Fruit fly (Drosophila melanogaster): ENCODE results near the gene Drsl3.

Drsl3 gene

DNA sequence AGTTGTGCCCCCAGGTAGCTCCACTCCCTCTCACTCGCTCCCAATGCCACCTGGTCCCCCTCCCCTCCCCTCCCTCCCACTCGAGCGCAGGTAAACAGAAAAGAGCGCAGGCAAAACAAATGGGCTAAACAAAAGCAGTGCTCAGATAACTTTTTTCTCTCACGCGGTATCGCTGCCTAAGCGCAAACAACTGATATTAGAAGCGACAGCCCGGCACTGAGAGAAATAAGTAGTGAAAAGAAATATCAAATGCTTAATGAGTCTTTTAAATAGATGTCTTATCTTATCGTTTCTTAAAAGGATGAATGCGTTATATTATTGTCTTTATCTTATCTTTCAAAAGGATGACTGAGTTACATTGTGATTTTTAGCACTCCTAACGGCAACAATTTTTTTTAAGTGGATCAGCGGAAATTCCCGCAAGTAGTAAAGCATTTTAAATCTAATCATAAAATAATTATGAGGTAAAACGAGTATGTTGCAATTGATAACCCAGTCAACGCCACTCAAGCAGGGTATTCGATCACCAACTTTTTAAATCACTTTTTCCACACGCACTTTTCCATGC is 13.5 kb upstream of the Drsl3 start (continued):
- TF ChIP-seq CG11085 (GFP tag; IDR thresholded peaks at IDR 0.05) (peak; percentile 68), CG15269 (tag; optimal IDR thresholded peaks at IDR 0.05) (peak; percentile 96), CG17912 (GFP tag; optimal IDR thresholded peaks at IDR 0.05) (peak; percentile 36), ro (GFP tag; IDR thresholded peaks at IDR 0.05) (peak; percentile 82), CG4617 (GFP tag; optimal IDR thresholded peaks at IDR 0.05; ENCODE audit: borderline replicate concordance) (peak; percentile 69), CG31388 (GFP tag; optimal IDR thresholded peaks at IDR 0.05) (peak; percentile 85), CG42726 (GFP tag; IDR thresholded peaks at IDR 0.05; ENCODE audit: partially characterized antibody) (no peak), HLH54F (GFP tag; optimal IDR thresholded peaks at IDR 0.05) (peak; percentile 84), CG33557 (GFP tag; optimal IDR thresholded peaks at IDR 0.05) (peak; percentile 68), Tbp (GFP tag; optimal IDR thresholded peaks at IDR 0.05) (no peak), CG4328 (GFP tag; optimal IDR thresholded peaks at IDR 0.05) (peak; percentile 79), eve (GFP tag; optimal IDR thresholded peaks at IDR 0.05) (peak in 1 of 2 experiments; percentile 96), CG3065 (GFP tag; optimal IDR thresholded peaks at IDR 0.05) (peak; percentile 69), CG16863 (GFP tag; optimal IDR thresholded peaks at IDR 0.05) (peak; percentile 88), Hr78 (GFP tag; optimal IDR thresholded peaks at IDR 0.05) (peak in 1 of 2 experiments; percentile 41), CG2199 (GFP tag; IDR thresholded peaks at IDR 0.05) (peak; percentile 77; the same call in 2 of the 3 replicates), CG7987 (GFP tag; optimal IDR thresholded peaks at IDR 0.05) (peak; percentile 76), Six4 (GFP tag; optimal IDR thresholded peaks at IDR 0.05) (peak; percentile 89), CG18476 (GFP tag; optimal IDR thresholded peaks at IDR 0.05) (peak; percentile 83), Hr39 (optimal IDR thresholded peaks at IDR 0.05) (no peak), insv (GFP tag; optimal IDR thresholded peaks at IDR 0.05) (peak in 1 of 2 experiments; percentile 27), oc (tag; optimal IDR thresholded peaks at IDR 0.05) (peak; percentile 88), tx (GFP tag; optimal IDR thresholded peaks at IDR 0.05) (peak; percentile 85), Drgx (GFP tag; IDR thresholded peaks at IDR 0.05) (peak; percentile 73), grau (tag; optimal IDR thresholded peaks at IDR 0.05) (peak; percentile 93), CG13123 (GFP tag; optimal IDR thresholded peaks at IDR 0.05) (peak; percentile 72), grn (GFP tag; optimal IDR thresholded peaks at IDR 0.05) (peak; percentile 91), nerfin-2 (GFP tag; IDR thresholded peaks at IDR 0.05; ENCODE audit: partially characterized antibody) (no peak), CG6254 (GFP tag; optimal IDR thresholded peaks at IDR 0.05) (peak; percentile 87), lov (optimal IDR thresholded peaks at IDR 0.05) (no peak), lov (GFP tag; IDR thresholded peaks at IDR 0.05) (peak; percentile 40; the same call in 1 of the 3 replicates), Mrtf (GFP tag; IDR thresholded peaks at IDR 0.05) (peak; percentile 86), CG6791 (GFP tag; IDR thresholded peaks at IDR 0.05; ENCODE audit: partially characterized antibody) (no peak; the same call in 2 of the 3 replicates), chm (GFP tag; IDR thresholded peaks at IDR 0.05) (peak; percentile 90), CG7786 (GFP tag; optimal IDR thresholded peaks at IDR 0.05) (peak; percentile 86), Max (GFP tag; optimal IDR thresholded peaks at IDR 0.05) (peak; percentile 89), inv (GFP tag; IDR thresholded peaks at IDR 0.05; ENCODE audit: partially characterized antibody) (no peak), CoRest (tag; optimal IDR thresholded peaks at IDR 0.05) (peak; percentile 93), sob (GFP tag; IDR thresholded peaks at IDR 0.05) (peak; percentile 94), gcm (GFP tag; optimal IDR thresholded peaks at IDR 0.05) (peak; percentile 93), fd3F (GFP tag; optimal IDR thresholded peaks at IDR 0.05) (peak; percentile 92), CG1602 (GFP tag; optimal IDR thresholded peaks at IDR 0.05) (peak; percentile 90), CG15514 (GFP tag; optimal IDR thresholded peaks at IDR 0.05) (peak; percentile 86), sd (tag; optimal IDR thresholded peaks at IDR 0.05) (peak; percentile 81), ATbp (GFP tag; optimal IDR thresholded peaks at IDR 0.05) (peak; percentile 91), CG7556 (GFP tag; optimal IDR thresholded peaks at IDR 0.05) (peak; percentile 92), vfl (GFP tag; optimal IDR thresholded peaks at IDR 0.05) (peak; percentile 73), Dip3 (GFP tag; optimal IDR thresholded peaks at IDR 0.05) (peak; percentile 83), gem (tag; optimal IDR thresholded peaks at IDR 0.05) (peak; percentile 96), gt (GFP tag; IDR thresholded peaks at IDR 0.05) (peak; percentile 41; the same call in 1 of the 2 replicates)
